Worm (Caenorhabditis elegans) whole organism, L1 larva: ENCODE measurements around the gene R07E4.3.

Experiments used
- C34B4.2 ChIP-seq: sonication (generic microtip); optimal IDR thresholded peaks from 2 replicates; lab custom pipeline; 2017; ENCODE audit warnings: mild to moderate bottlenecking, missing genetic modification characterization, missing compliant biosample characterization
- aly-2 ChIP-seq: fragments of 150-350 bp; optimal IDR thresholded peaks from 2 replicates; lab custom pipeline; 2014; ENCODE audit warnings: missing biosample characterization, missing genetic modification characterization
- ama-1 ChIP-seq: fragments of 150-350 bp; optimal IDR thresholded peaks from 2 replicates; lab custom pipeline; 2014
- ceh-8 ChIP-seq: fragments of 200-800 bp; sonication (Bioruptor generic); optimal IDR thresholded peaks from 2 replicates; lab custom pipeline; 2018; ENCODE audit warnings: mild to moderate bottlenecking, missing genetic modification characterization, moderate library complexity, missing compliant biosample characterization
- ceh-90 ChIP-seq: sonication (generic microtip); optimal IDR thresholded peaks from 2 replicates; lab custom pipeline; 2016; ENCODE audit warnings: missing genetic modification characterization, missing compliant biosample characterization
- efl-1 ChIP-seq, 4 experiments: fragments of 150-350 bp; optimal IDR thresholded peaks in 3 of 4; peaks in 1 of 4; 1 replicate in 1 of 4; 2 replicates in 3 of 4; lab custom pipeline; 2014; ENCODE audit warnings: missing biosample characterization in 2 of 4, missing genetic modification characterization in 2 of 4, missing genetic modification reagents in 2 of 4
- elt-2 ChIP-seq: sonication (generic microtip); optimal IDR thresholded peaks from 2 replicates; lab custom pipeline; 2016; ENCODE audit warnings: missing genetic modification characterization, mild to moderate bottlenecking, inconsistent platforms, missing compliant biosample characterization, missing genetic modification reagents
- elt-3 ChIP-seq, 6 experiments: fragments of 150-350 bp in 1 of 6; sonication (generic microtip); optimal IDR thresholded peaks; 2 replicates each; lab custom pipeline; 2017 to 2018; ENCODE audit warnings: missing biosample characterization in 6 of 6, missing genetic modification characterization in 6 of 6, inconsistent platforms in 1 of 6
- ets-5 ChIP-seq: fragments of 200-800 bp; sonication (Bioruptor generic); IDR thresholded peaks from 2 replicates; pipeline ENCODE4 v1.3.6; 2022; ENCODE audit warnings: missing genetic modification characterization, missing compliant biosample characterization
- fkh-8 ChIP-seq: sonication (generic microtip); optimal IDR thresholded peaks from 2 replicates; lab custom pipeline; 2016; ENCODE audit warnings: mild to moderate bottlenecking, missing genetic modification characterization, missing compliant biosample characterization
- fos-1 ChIP-seq: fragments of 150-350 bp; optimal IDR thresholded peaks from 2 replicates; lab custom pipeline; 2014; ENCODE audit warnings: missing biosample characterization, missing genetic modification characterization
- grh-1 ChIP-seq: fragments of 200-800 bp; sonication (Bioruptor generic); IDR thresholded peaks from 2 replicates; pipeline ENCODE4 v1.3.6; 2022; ENCODE audit warnings: missing genetic modification reagents, missing genetic modification characterization, missing compliant biosample characterization
- hlh-17 ChIP-seq: fragments of 200-800 bp; sonication (Bioruptor generic); optimal IDR thresholded peaks from 2 replicates; lab custom pipeline; 2018; ENCODE audit warnings: missing genetic modification characterization, mild to moderate bottlenecking, missing compliant biosample characterization, moderate library complexity, borderline replicate concordance
- lin-14 ChIP-seq: fragments of 200-800 bp; sonication (Bioruptor generic); optimal IDR thresholded peaks from 2 replicates; lab custom pipeline; 2018; ENCODE audit warnings: mild to moderate bottlenecking, missing genetic modification characterization, moderate library complexity, missing compliant biosample characterization
- lin-15B ChIP-seq: fragments of 150-350 bp; sonication (generic microtip); optimal IDR thresholded peaks from 3 replicates; lab custom pipeline; 2014; ENCODE audit warnings: missing biosample characterization, missing genetic modification characterization
- lin-39 ChIP-seq: fragments of 150-350 bp; optimal IDR thresholded peaks from 2 replicates; lab custom pipeline; 2014; ENCODE audit warnings: missing biosample characterization, missing genetic modification reagents, missing genetic modification characterization
- lir-3 ChIP-seq: sonication (generic microtip); optimal IDR thresholded peaks from 2 replicates; lab custom pipeline; 2016; ENCODE audit warnings: mild to moderate bottlenecking, missing genetic modification characterization, moderate library complexity, missing compliant biosample characterization; ENCODE audit not compliant: poor library complexity
- lsy-2 ChIP-seq, 2 experiments: fragments of 150-350 bp; optimal IDR thresholded peaks; 2 replicates each; lab custom pipeline; 2014; ENCODE audit warnings: missing biosample characterization in 2 of 2, missing genetic modification characterization in 2 of 2
- mdl-1 ChIP-seq, 2 experiments: fragments of 150-350 bp; optimal IDR thresholded peaks; 2 replicates each; lab custom pipeline; 2014 to 2017; ENCODE audit warnings: missing biosample characterization in 2 of 2, missing genetic modification characterization in 2 of 2, inconsistent platforms in 1 of 2
- nhr-11 ChIP-seq: fragments of 150-350 bp; optimal IDR thresholded peaks from 2 replicates; lab custom pipeline; 2014; ENCODE audit warnings: missing biosample characterization, missing genetic modification characterization
- nhr-19 ChIP-seq: fragments of 200-800 bp; sonication (Bioruptor generic); conservative IDR thresholded peaks from 2 replicates; pipeline ENCODE4 v1.3.6; 2022; ENCODE audit warnings: missing genetic modification characterization, missing compliant biosample characterization
- nhr-237 ChIP-seq: fragments of 150-350 bp; optimal IDR thresholded peaks from 2 replicates; lab custom pipeline; 2014; ENCODE audit warnings: missing biosample characterization, missing genetic modification characterization
- nhr-47 ChIP-seq: sonication (generic microtip); optimal IDR thresholded peaks from 2 replicates; lab custom pipeline; 2016; ENCODE audit warnings: mild to moderate bottlenecking, missing genetic modification characterization, moderate library complexity, missing compliant biosample characterization
- nhr-71 ChIP-seq: sonication (generic microtip); optimal IDR thresholded peaks from 2 replicates; lab custom pipeline; 2016; ENCODE audit warnings: mild to moderate bottlenecking, missing genetic modification characterization, moderate library complexity, missing compliant biosample characterization
- nhr-85 ChIP-seq: sonication (generic microtip); peaks from one replicate; lab custom pipeline; 2016; ENCODE audit warnings: missing genetic modification characterization, inconsistent platforms, missing compliant biosample characterization
- pag-3 ChIP-seq: sonication (generic microtip); optimal IDR thresholded peaks from 2 replicates; lab custom pipeline; 2017; ENCODE audit warnings: missing genetic modification characterization, mild to moderate bottlenecking, missing compliant biosample characterization, antibody characterized with exemption, borderline replicate concordance; ENCODE audit not compliant: insufficient read depth
- rnt-1 ChIP-seq: sonication (generic microtip); optimal IDR thresholded peaks from 2 replicates; lab custom pipeline; 2016; ENCODE audit warnings: mild to moderate bottlenecking, missing genetic modification characterization, moderate library complexity, missing compliant biosample characterization
- skn-1 ChIP-seq: fragments of 150-350 bp; optimal IDR thresholded peaks from 2 replicates; lab custom pipeline; 2014; ENCODE audit warnings: missing biosample characterization, missing genetic modification characterization
- sox-4 ChIP-seq: sonication (generic microtip); optimal IDR thresholded peaks from 2 replicates; lab custom pipeline; 2016; ENCODE audit warnings: missing genetic modification characterization, missing compliant biosample characterization
- sptf-1 ChIP-seq: fragments of 150-350 bp; optimal IDR thresholded peaks from 2 replicates; lab custom pipeline; 2014; ENCODE audit warnings: missing biosample characterization, missing genetic modification characterization
- sup-37 ChIP-seq: fragments of 200-800 bp; sonication (Bioruptor generic); optimal IDR thresholded peaks from 2 replicates; lab custom pipeline; 2018; ENCODE audit warnings: mild to moderate bottlenecking, missing genetic modification characterization, missing compliant biosample characterization
- swsn-7 ChIP-seq: sonication (generic microtip); optimal IDR thresholded peaks from 2 replicates; lab custom pipeline; 2016; ENCODE audit warnings: missing genetic modification characterization, missing compliant biosample characterization
- tbx-2 ChIP-seq: sonication (generic microtip); optimal IDR thresholded peaks from 2 replicates; lab custom pipeline; 2016; ENCODE audit warnings: missing genetic modification characterization, missing compliant biosample characterization
- unc-30 ChIP-seq: sonication (generic microtip); optimal IDR thresholded peaks from 2 replicates; lab custom pipeline; 2017; ENCODE audit warnings: missing biosample characterization, missing genetic modification characterization
- unc-62 ChIP-seq: fragments of 150-350 bp; optimal IDR thresholded peaks from 2 replicates; lab custom pipeline; 2014; ENCODE audit warnings: missing biosample characterization, missing genetic modification reagents, missing genetic modification characterization
- unc-98 ChIP-seq: fragments of 200-800 bp; sonication (Bioruptor generic); IDR thresholded peaks from 2 replicates; pipeline ENCODE4 v1.3.6; 2022; ENCODE audit warnings: missing genetic modification characterization, missing compliant biosample characterization
- ztf-11 ChIP-seq, 2 experiments: sonication (generic microtip); optimal IDR thresholded peaks; 2 replicates each; lab custom pipeline; 2016 to 2017; ENCODE audit warnings: missing genetic modification characterization in 2 of 2, missing biosample characterization in 1 of 2, missing compliant biosample characterization in 1 of 2

Gene R07E4.3

ce11 chrX:5917284-5917683, 36.0 kb upstream of the R07E4.3 start, which contains the start of gene Y23B4A.1:
Gene Y23B4A.1, minus strand, starts transcription at chrX:5917384.
- TF ChIP-seq rnt-1 (tag; lab: Kevin White, UChicago) = no peak

ce11 chrX:5919097-5919496, 34.2 kb upstream of the R07E4.3 start, which contains the start of gene capa-1:
Gene capa-1, plus strand, starts transcription at chrX:5919397.
- TF ChIP-seq nhr-47 (no peak), sup-37 (GFP tag; lab: Kevin White, UChicago) (no peak), fkh-8 (tag; lab: Kevin White, UChicago) (peak; percentile 16), lin-15B (tag; lab: Kevin White, UChicago) (no peak), lsy-2 (tag; optimal IDR thresholded peaks at IDR 0.05; lab: Kevin White, UChicago) (no peak)
- TF ChIP-seq, all 84 proteins: peak for 1

- TF ChIP-seq swsn-7 (tag; lab: Kevin White, UChicago) (no peak), hlh-17 (GFP tag; lab: Kevin White, UChicago) (no peak), tbx-2 (tag; lab: Kevin White, UChicago) (no peak), skn-1 (no peak), nhr-237 (tag; lab: Kevin White, UChicago) (no peak), nhr-85 (tag; lab: Kevin White, UChicago) (no peak), elt-3 (tag; optimal IDR thresholded peaks at IDR 0.05; lab: Kevin White, UChicago) (no peak), aly-2 (no peak), sptf-1 (tag; lab: Kevin White, UChicago) (no peak)
- TF ChIP-seq, all 84 proteins: peak for 0
These were observed 29.6 kb upstream of the R07E4.3 start for ce11 chrX:5923672-5924071.

ce11 chrX:5930822-5931221, 22.4 kb upstream of the R07E4.3 start, which contains the start of gene egl-6:
Gene egl-6, plus strand, starts transcription at chrX:5931122.
- TF ChIP-seq nhr-47 (no peak), C34B4.2 (tag; lab: Kevin White, UChicago) (no peak), grh-1 (no peak), sox-4 (tag; lab: Kevin White, UChicago) (no peak), unc-98 (GFP tag; lab: Robert Waterston, UW) (no peak), lin-39 (tag; lab: Kevin White, UChicago) (no peak), ceh-90 (tag; lab: Kevin White, UChicago) (no peak), tbx-2 (tag; lab: Kevin White, UChicago) (no peak)

- TF ChIP-seq efl-1 (optimal IDR thresholded peaks at IDR 0.05; lab: Kevin White, UChicago) (no peak), efl-1 (GFP tag; optimal IDR thresholded peaks at IDR 0.05 in 1 of 2; lab: Kevin White, UChicago) (peak in 1 of 2 experiments; percentile 50), ceh-8 (no peak)
These were observed 20.3 kb upstream of the R07E4.3 start for ce11 chrX:5932923-5933322.

ce11 chrX:5935473-5935872, 17.8 kb upstream of the R07E4.3 start, which contains the start of gene C46F4.3:
Gene C46F4.3, plus strand, starts transcription at chrX:5935773.
- TF ChIP-seq unc-62 (GFP tag; lab: Kevin White, UChicago) (no peak), ztf-11 (tag; optimal IDR thresholded peaks at IDR 0.05; lab: Kevin White, UChicago) (no peak), ets-5 (no peak), mdl-1 (tag; optimal IDR thresholded peaks at IDR 0.05; lab: Kevin White, UChicago) (no peak), nhr-11 (tag; lab: Kevin White, UChicago) (no peak), unc-30 (no peak), ceh-90 (tag; lab: Kevin White, UChicago) (no peak), pag-3 (tag; lab: Kevin White, UChicago) (no peak)

- TF ChIP-seq lir-3 (tag; lab: Kevin White, UChicago) (no peak), nhr-11 (tag; lab: Kevin White, UChicago) (no peak), ama-1 (no peak), nhr-19 (GFP tag; lab: Robert Waterston, UW) (no peak), lin-14 (GFP tag; lab: Kevin White, UChicago) (no peak), nhr-237 (tag; lab: Kevin White, UChicago) (no peak), nhr-71 (tag; lab: Kevin White, UChicago) (no peak), sup-37 (GFP tag; lab: Kevin White, UChicago) (no peak), unc-30 (no peak), nhr-85 (tag; lab: Kevin White, UChicago) (peak; percentile 26), elt-2 (tag; lab: Kevin White, UChicago) (peak; percentile 13), fos-1 (tag; lab: Kevin White, UChicago) (no peak)
These were observed 11.9 kb upstream of the R07E4.3 start for ce11 chrX:5941325-5941724.
